Fruit fly (Drosophila melanogaster) whole organism, embryonic: ENCODE results near the gene rno.

Source experiments
- Atf-2 ChIP-seq: fragments of 200-800 bp; sonication (Bioruptor generic); optimal IDR thresholded peaks from 2 replicates; lab custom pipeline; 2016; ENCODE audit warnings: missing biosample characterization, missing genetic modification characterization
- Atf3 ChIP-seq: fragments of 200-800 bp; sonication (Bioruptor generic); optimal IDR thresholded peaks from 3 replicates; lab custom pipeline; 2016; ENCODE audit warnings: missing biosample characterization, missing genetic modification characterization
- B-H2 ChIP-seq: fragments of 200-800 bp; sonication (Bioruptor generic); optimal IDR thresholded peaks from 2 replicates; lab custom pipeline; 2018; ENCODE audit warnings: missing biosample characterization, mild to moderate bottlenecking, missing genetic modification characterization
- C15 ChIP-seq: fragments of 200-800 bp; sonication (Bioruptor generic); IDR thresholded peaks from 3 replicates; pipeline ENCODE4 v1.3.6; 2022; ENCODE audit warnings: missing biosample characterization, missing genetic modification characterization
- CG10274 ChIP-seq: fragments of 200-800 bp; sonication (Bioruptor generic); optimal IDR thresholded peaks from 3 replicates; lab custom pipeline; 2017; ENCODE audit warnings: missing biosample characterization, mild to moderate bottlenecking, missing genetic modification characterization
- CG12155 ChIP-seq: fragments of 200-800 bp; sonication (Bioruptor generic); optimal IDR thresholded peaks from 3 replicates; lab custom pipeline; 2016; ENCODE audit warnings: missing biosample characterization, missing genetic modification characterization
- CG13424 ChIP-seq: fragments of 200-800 bp; sonication (Bioruptor generic); optimal IDR thresholded peaks from 2 replicates; lab custom pipeline; 2019; ENCODE audit warnings: missing biosample characterization, mild to moderate bottlenecking, missing genetic modification characterization, moderate library complexity
- CG14441 ChIP-seq: fragments of 200-800 bp; sonication (Bioruptor generic); IDR thresholded peaks from 2 replicates; pipeline ENCODE4 v1.3.6; 2022; ENCODE audit warnings: missing biosample characterization, missing genetic modification characterization
- CG15696 ChIP-seq: fragments of 200-800 bp; sonication (Bioruptor generic); optimal IDR thresholded peaks from 2 replicates; lab custom pipeline; 2019; ENCODE audit warnings: missing biosample characterization, mild to moderate bottlenecking, missing genetic modification characterization, moderate library complexity
- CG16779 ChIP-seq: fragments of 200-800 bp; sonication (Bioruptor generic); IDR thresholded peaks from 2 replicates; pipeline ENCODE4 v1.3.6; 2022; ENCODE audit warnings: missing biosample characterization, missing genetic modification characterization
- CG18011 ChIP-seq: fragments of 200-800 bp; sonication (Bioruptor generic); optimal IDR thresholded peaks from 2 replicates; lab custom pipeline; 2017; ENCODE audit warnings: missing biosample characterization, missing genetic modification characterization, mild to moderate bottlenecking, moderate library complexity, missing genotype
- CG2678 ChIP-seq: fragments of 200-800 bp; sonication (Bioruptor generic); optimal IDR thresholded peaks from 3 replicates; lab custom pipeline; 2019; ENCODE audit warnings: missing biosample characterization, mild to moderate bottlenecking, missing genetic modification characterization, moderate library complexity
- CG32767 ChIP-seq: fragments of 200-800 bp; sonication (Bioruptor generic); IDR thresholded peaks from 2 replicates; pipeline ENCODE4 v1.3.6; 2022; ENCODE audit warnings: missing biosample characterization, missing genetic modification characterization
- CG33213 ChIP-seq: fragments of 200-800 bp; sonication (Bioruptor generic); optimal IDR thresholded peaks from 3 replicates; lab custom pipeline; 2016; ENCODE audit warnings: missing biosample characterization, missing genetic modification characterization
- CG3407 ChIP-seq: fragments of 200-800 bp; sonication (Bioruptor generic); optimal IDR thresholded peaks from 2 replicates; lab custom pipeline; 2018; ENCODE audit warnings: missing biosample characterization, mild to moderate bottlenecking, missing genetic modification characterization
- CG42726 ChIP-seq: fragments of 200-800 bp; sonication (Bioruptor generic); IDR thresholded peaks from 2 replicates; pipeline ENCODE4 v1.3.6; 2022; ENCODE audit warnings: missing biosample characterization, missing genetic modification characterization; ENCODE audit not compliant: partially characterized antibody
- CG4854 ChIP-seq: fragments of 200-800 bp; sonication (Bioruptor generic); optimal IDR thresholded peaks from 2 replicates; lab custom pipeline; 2016; ENCODE audit warnings: missing biosample characterization, missing genetic modification characterization, inconsistent platforms
- CG7556 ChIP-seq: fragments of 200-800 bp; sonication (Bioruptor generic); optimal IDR thresholded peaks from 2 replicates; lab custom pipeline; 2017; ENCODE audit warnings: missing biosample characterization, mild to moderate bottlenecking, missing genetic modification characterization
- CG8944 ChIP-seq: fragments of 200-800 bp; sonication (Bioruptor generic); optimal IDR thresholded peaks from 3 replicates; lab custom pipeline; 2016; ENCODE audit warnings: missing biosample characterization, missing genetic modification characterization
- CG9727 ChIP-seq: fragments of 200-800 bp; sonication (Bioruptor generic); optimal IDR thresholded peaks from 3 replicates; lab custom pipeline; 2017; ENCODE audit warnings: missing biosample characterization, mild to moderate bottlenecking, missing genetic modification characterization
- D19A ChIP-seq: fragments of 200-800 bp; optimal IDR thresholded peaks from 3 replicates; lab custom pipeline; 2019; ENCODE audit warnings: missing biosample characterization, mild to moderate bottlenecking, missing genetic modification characterization, moderate library complexity
- D19B ChIP-seq: fragments of 200-800 bp; sonication (Bioruptor generic); optimal IDR thresholded peaks from 2 replicates; lab custom pipeline; 2017; ENCODE audit warnings: missing biosample characterization, mild to moderate bottlenecking, missing genetic modification characterization
- Hand ChIP-seq: fragments of 200-800 bp; sonication (Bioruptor generic); optimal IDR thresholded peaks from 2 replicates; lab custom pipeline; 2017; ENCODE audit warnings: mild to moderate bottlenecking, missing biosample characterization, missing genetic modification reagents, missing genetic modification characterization
- Hmx ChIP-seq: fragments of 200-800 bp; sonication (Bioruptor generic); optimal IDR thresholded peaks from 2 replicates; lab custom pipeline; 2016; ENCODE audit warnings: missing biosample characterization, missing genetic modification characterization
- Hr3 ChIP-seq: fragments of 200-800 bp; sonication (Bioruptor generic); optimal IDR thresholded peaks from 3 replicates; lab custom pipeline; 2016; ENCODE audit warnings: missing biosample characterization, missing genetic modification characterization
- MESR4 ChIP-seq: fragments of 200-800 bp; sonication (Bioruptor generic); optimal IDR thresholded peaks from 2 replicates; lab custom pipeline; 2018; ENCODE audit warnings: missing biosample characterization, mild to moderate bottlenecking, missing genetic modification characterization, moderate library complexity
- Med ChIP-seq: fragments of 200-800 bp; sonication (Bioruptor generic); peaks from one replicate; lab custom pipeline; 2016; ENCODE audit warnings: missing biosample characterization, missing genetic modification characterization, mild to moderate bottlenecking, inconsistent platforms, moderate library complexity
- NFAT ChIP-seq: fragments of 200-800 bp; sonication (Bioruptor generic); IDR thresholded peaks from 2 replicates; pipeline ENCODE4 v1.3.6; 2022; ENCODE audit warnings: missing biosample characterization, missing genetic modification characterization
- TFAM ChIP-seq: fragments of 200-800 bp; sonication (Bioruptor generic); optimal IDR thresholded peaks from 2 replicates; lab custom pipeline; 2017; ENCODE audit warnings: missing biosample characterization, missing genetic modification characterization, inconsistent platforms
- Xbp1 ChIP-seq: fragments of 200-800 bp; sonication (Bioruptor generic); optimal IDR thresholded peaks from 3 replicates; lab custom pipeline; 2016; ENCODE audit warnings: missing biosample characterization, mild to moderate bottlenecking, missing genetic modification characterization
- cad ChIP-seq: fragments of >200 bp; optimal IDR thresholded peaks from 2 replicates; lab custom pipeline; 2017; ENCODE audit warnings: missing biosample characterization, missing genetic modification characterization
- dmrt11E ChIP-seq: fragments of 200-800 bp; sonication (Bioruptor generic); optimal IDR thresholded peaks from 3 replicates; lab custom pipeline; 2018; ENCODE audit warnings: missing biosample characterization, mild to moderate bottlenecking, missing genetic modification characterization, moderate library complexity
- en ChIP-seq: fragments of 200-800 bp; sonication (Bioruptor generic); optimal IDR thresholded peaks from 2 replicates; lab custom pipeline; 2016; ENCODE audit warnings: missing biosample characterization, missing genetic modification characterization
- gcm2 ChIP-seq: fragments of 200-800 bp; sonication (Bioruptor generic); optimal IDR thresholded peaks from 2 replicates; lab custom pipeline; 2016; ENCODE audit warnings: missing biosample characterization, missing genetic modification characterization
- gfzf ChIP-seq: fragments of 200-800 bp; sonication (Bioruptor generic); optimal IDR thresholded peaks from 2 replicates; lab custom pipeline; 2016; ENCODE audit warnings: missing biosample characterization, mild to moderate bottlenecking, missing genetic modification characterization, moderate library complexity
- hbn ChIP-seq: fragments of 200-800 bp; sonication (Bioruptor generic); IDR thresholded peaks from 2 replicates; pipeline ENCODE4 v1.3.6; 2022; ENCODE audit warnings: missing biosample characterization, missing genetic modification characterization; ENCODE audit not compliant: partially characterized antibody
- hth ChIP-seq: fragments of >200 bp; optimal IDR thresholded peaks from 2 replicates; lab custom pipeline; 2017; ENCODE audit warnings: inconsistent platforms
- ind ChIP-seq: fragments of 200-800 bp; sonication (Bioruptor generic); optimal IDR thresholded peaks from 3 replicates; lab custom pipeline; 2016; ENCODE audit warnings: missing biosample characterization, missing genetic modification characterization
- peb ChIP-seq: fragments of 200-800 bp; sonication (Bioruptor generic); IDR thresholded peaks from 2 replicates; pipeline ENCODE4 v1.3.6; 2022; ENCODE audit warnings: missing biosample characterization, missing genetic modification characterization
- pfk ChIP-seq: fragments of 200-800 bp; sonication (Bioruptor generic); optimal IDR thresholded peaks from 2 replicates; lab custom pipeline; 2018; ENCODE audit warnings: missing biosample characterization, mild to moderate bottlenecking, missing genetic modification characterization, moderate library complexity
- pzg ChIP-seq: fragments of 200-800 bp; sonication (Bioruptor generic); optimal IDR thresholded peaks from 3 replicates; lab custom pipeline; 2018; ENCODE audit warnings: missing biosample characterization, mild to moderate bottlenecking, missing genetic modification characterization, moderate library complexity
- sim ChIP-seq: fragments of 200-800 bp; sonication (Bioruptor generic); IDR thresholded peaks from 2 replicates; pipeline ENCODE4 v1.3.6; 2022; ENCODE audit warnings: missing biosample characterization, missing genetic modification characterization
- sna ChIP-seq: fragments of 200-800 bp; sonication (Bioruptor generic); IDR thresholded peaks from 2 replicates; pipeline ENCODE4 v1.3.6; 2022; ENCODE audit warnings: missing biosample characterization, missing genetic modification characterization; ENCODE audit not compliant: partially characterized antibody
- tgo ChIP-seq: fragments of 200-800 bp; sonication (Bioruptor generic); IDR thresholded peaks from 3 replicates; pipeline ENCODE4 v1.3.6; 2022; ENCODE audit warnings: missing biosample characterization, missing genetic modification characterization
- tin ChIP-seq: fragments of 200-800 bp; sonication (Bioruptor generic); optimal IDR thresholded peaks from 3 replicates; lab custom pipeline; 2016; ENCODE audit warnings: missing biosample characterization, missing genetic modification characterization
- tio ChIP-seq: fragments of 200-800 bp; sonication (Bioruptor generic); optimal IDR thresholded peaks from 2 replicates; lab custom pipeline; 2017; ENCODE audit warnings: missing biosample characterization, missing genetic modification characterization, inconsistent platforms
- tup ChIP-seq: fragments of 200-800 bp; sonication (Bioruptor generic); optimal IDR thresholded peaks from 2 replicates; lab custom pipeline; 2016; ENCODE audit warnings: missing biosample characterization, mild to moderate bottlenecking, missing genetic modification characterization, moderate library complexity
- zf30C ChIP-seq: fragments of 200-800 bp; sonication (Bioruptor generic); optimal IDR thresholded peaks from 3 replicates; lab custom pipeline; 2018; ENCODE audit warnings: missing biosample characterization, mild to moderate bottlenecking, missing genetic modification characterization

Gene rno

DNA sequence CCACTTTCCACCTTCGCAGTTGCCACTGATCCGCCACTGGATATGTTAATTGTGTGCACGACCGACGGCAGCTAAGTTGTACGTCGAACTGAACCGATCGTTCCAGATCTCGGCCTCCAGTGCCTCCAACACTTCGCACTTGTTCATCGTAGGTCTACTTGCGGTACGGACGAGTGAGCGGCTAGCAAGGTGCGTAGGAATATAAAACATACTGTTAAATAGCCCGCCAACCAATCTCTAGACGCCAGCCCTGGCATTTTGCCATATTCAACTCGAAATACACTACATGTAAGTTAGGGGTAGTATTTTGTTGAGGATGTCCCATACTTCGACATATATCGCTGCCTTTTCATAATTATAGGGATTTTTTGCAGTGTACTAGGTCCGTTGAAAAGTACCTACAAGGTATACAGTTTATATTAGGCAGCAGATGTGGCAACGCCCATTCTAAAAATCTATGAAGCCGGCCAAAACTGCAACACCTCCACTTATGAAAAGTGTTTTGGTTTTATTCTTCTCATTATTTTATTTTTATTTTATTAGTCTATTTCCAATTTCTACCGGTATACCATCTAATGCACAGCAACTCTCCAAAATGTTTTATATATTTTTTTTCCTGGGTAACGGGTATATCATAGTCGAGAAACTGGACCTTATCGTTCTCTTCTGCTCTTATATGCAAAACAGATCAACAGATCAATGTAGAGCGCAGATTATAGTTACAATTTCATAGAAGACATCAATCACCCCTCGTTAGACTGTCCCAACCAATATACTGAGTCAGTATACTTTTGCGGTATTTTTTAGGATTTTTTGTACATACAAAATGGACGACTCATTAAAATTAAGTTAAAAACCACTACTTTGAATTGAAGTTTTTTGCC, 23.7 kb upstream of the rno start, which contains the start of the genes pyx and CG33229 (continued):
- TF ChIP-seq Med (GFP tag; lab: Kevin White, UChicago): peak; percentile 95
- TF ChIP-seq CG42726 (GFP tag; lab: Robert Waterston, UW): no peak
- TF ChIP-seq CG4854 (GFP tag; lab: Kevin White, UChicago): peak; percentile 80
- no peak for TF ChIP-seq pfk (GFP tag; lab: Kevin White, UChicago)
- peak; percentile 76 for TF ChIP-seq D19A (tag; lab: Kevin White, UChicago)
- TF ChIP-seq NFAT (GFP tag; lab: Robert Waterston, UW): peak; percentile 89
- TF ChIP-seq Atf3 (GFP tag; lab: Kevin White, UChicago): peak; percentile 80
- TF ChIP-seq hth (lab: Kevin White, UChicago): no peak
- no peak for TF ChIP-seq MESR4 (GFP tag; lab: Kevin White, UChicago)
- peak; percentile 92 for TF ChIP-seq CG2678 (tag; lab: Kevin White, UChicago)
- no peak for TF ChIP-seq cad (GFP tag; lab: Kevin White, UChicago)
- TF ChIP-seq TFAM: peak; percentile 31
- peak; percentile 31 for TF ChIP-seq CG33213
- TF ChIP-seq Xbp1: peak; percentile 91
- TF ChIP-seq gcm2 (GFP tag; lab: Kevin White, UChicago): peak; percentile 74
- TF ChIP-seq tin (GFP tag; lab: Kevin White, UChicago): peak; percentile 87
- peak; percentile 66; the same call in 1 of the 3 replicates for TF ChIP-seq C15 (GFP tag; lab: Robert Waterston, UW)
- TF ChIP-seq sna (GFP tag; lab: Robert Waterston, UW): peak; percentile 19; the same call in 1 of the 2 replicates
- peak; percentile 81 for TF ChIP-seq CG8944 (GFP tag; lab: Kevin White, UChicago)
- TF ChIP-seq D19B (GFP tag; lab: Kevin White, UChicago): peak; percentile 78
- peak; percentile 87 for TF ChIP-seq CG13424 (tag; lab: Kevin White, UChicago)
- TF ChIP-seq CG3407 (GFP tag; lab: Kevin White, UChicago): peak; percentile 58
- TF ChIP-seq gfzf (GFP tag; lab: Kevin White, UChicago): peak; percentile 77
- TF ChIP-seq dmrt11E: peak; percentile 68
- TF ChIP-seq CG7556 (GFP tag; lab: Kevin White, UChicago): peak; percentile 76
- peak; percentile 8; the same call in 1 of the 2 replicates for TF ChIP-seq CG32767 (GFP tag; lab: Robert Waterston, UW)
- peak; percentile 63 for TF ChIP-seq peb (GFP tag; lab: Robert Waterston, UW)
- peak; percentile 78 for TF ChIP-seq CG15696 (tag; lab: Kevin White, UChicago)
- TF ChIP-seq CG16779 (GFP tag; lab: Robert Waterston, UW): peak; percentile 85
- peak; percentile 36 for TF ChIP-seq en (GFP tag; lab: Kevin White, UChicago)
- peak; percentile 87 for TF ChIP-seq Hr3 (GFP tag; lab: Kevin White, UChicago)
- peak; percentile 93 for TF ChIP-seq zf30C (GFP tag; lab: Kevin White, UChicago)
- peak; percentile 63 for TF ChIP-seq Hand (GFP tag; lab: Kevin White, UChicago)
- peak; percentile 87 for TF ChIP-seq CG12155 (GFP tag; lab: Kevin White, UChicago)
- TF ChIP-seq hbn (GFP tag; lab: Robert Waterston, UW): no peak
- TF ChIP-seq CG10274 (GFP tag; lab: Kevin White, UChicago): peak; percentile 75
- TF ChIP-seq CG18011 (GFP tag; lab: Kevin White, UChicago): peak; percentile 57
- peak; percentile 65 for TF ChIP-seq tup (GFP tag; lab: Kevin White, UChicago)
- TF ChIP-seq tio (GFP tag; lab: Kevin White, UChicago): peak; percentile 90
- peak; percentile 89 for TF ChIP-seq ind (GFP tag; lab: Kevin White, UChicago)
- TF ChIP-seq sim (GFP tag; lab: Robert Waterston, UW): peak; percentile 44; the same call in 1 of the 2 replicates
- peak; percentile 93 for TF ChIP-seq B-H2
- peak; percentile 57 for TF ChIP-seq pzg (GFP tag; lab: Kevin White, UChicago)
- peak; percentile 82 for TF ChIP-seq CG14441 (GFP tag; lab: Robert Waterston, UW)
- TF ChIP-seq tgo (GFP tag; lab: Robert Waterston, UW): peak; percentile 86
- TF ChIP-seq Atf-2 (GFP tag; lab: Kevin White, UChicago): peak; percentile 78
- TF ChIP-seq Hmx (GFP tag; lab: Kevin White, UChicago): peak; percentile 75
- TF ChIP-seq CG9727 (GFP tag; lab: Kevin White, UChicago): peak; percentile 89
